Fruit fly (Drosophila melanogaster): ENCODE measurements around the gene CG32246.

CG32246 gene

DNA sequence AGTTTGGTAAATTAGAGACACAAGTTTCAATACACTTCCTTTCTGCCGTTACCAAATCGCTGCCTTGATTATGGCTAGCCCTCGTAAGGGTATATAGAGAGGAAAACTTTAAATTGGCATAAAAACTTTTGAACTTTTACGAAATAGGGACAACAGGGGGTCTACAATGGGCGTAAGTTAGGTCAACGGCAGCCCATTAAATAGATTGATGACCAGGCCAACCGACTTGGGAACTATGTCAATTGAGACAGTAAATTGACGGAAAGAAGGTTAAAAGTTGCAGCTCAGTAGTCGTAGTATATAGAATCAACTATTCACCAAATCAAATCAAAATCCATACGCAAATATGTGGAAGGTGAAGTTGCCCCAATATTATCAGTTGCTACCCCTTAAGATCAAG lies at the start of gene CG32246:
Gene CG32246, plus strand, starts transcription at position 301 of the 400 bp plus-strand sequence.
- TF ChIP-seq CTCF (optimal IDR thresholded peaks at IDR 0.05) (no peak), CG8478 (optimal IDR thresholded peaks at IDR 0.05) (no peak)

DNA sequence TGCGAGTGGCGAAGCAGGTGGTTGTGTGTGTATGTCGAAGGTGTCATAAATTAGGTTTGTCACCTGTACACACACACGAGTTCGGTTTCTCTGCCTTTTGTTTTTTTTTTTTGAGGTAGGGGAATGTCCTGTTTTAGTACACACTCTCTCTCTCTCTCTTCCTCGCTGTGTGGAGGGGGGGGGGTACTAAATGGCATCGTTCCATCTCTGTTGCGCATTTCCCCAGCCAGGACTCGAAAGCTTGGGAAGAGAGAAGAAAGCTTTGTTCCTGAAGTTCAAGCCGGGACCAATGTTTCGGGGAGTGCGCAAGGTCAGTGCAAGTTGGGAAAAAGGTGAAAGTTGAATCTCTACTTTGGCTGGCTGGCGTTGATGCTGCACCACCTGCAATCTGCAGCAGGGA lies 46.6 kb upstream of the CG32246 start:
- TF ChIP-seq CG8478 (optimal IDR thresholded peaks at IDR 0.05) (no peak), CTCF (optimal IDR thresholded peaks at IDR 0.05) (no peak)

DNA sequence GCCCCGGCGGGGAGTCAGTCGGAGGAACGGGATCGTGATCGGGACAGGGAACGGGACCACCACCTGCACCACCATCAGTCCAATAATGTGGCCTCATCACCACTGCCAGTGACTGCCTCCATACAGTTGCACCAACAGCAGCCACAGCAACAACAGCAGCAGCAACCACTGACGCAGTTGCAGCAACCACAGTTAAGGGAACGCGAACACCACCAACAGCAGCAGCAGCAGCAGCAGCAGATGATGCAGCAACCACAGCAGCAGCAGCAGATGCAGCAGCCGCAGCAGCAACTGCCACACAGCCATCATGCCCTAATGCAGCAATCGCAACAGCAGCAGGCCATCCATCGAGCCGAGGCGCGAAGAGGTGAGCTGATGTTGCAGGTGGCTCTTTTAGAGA lies 45.6 kb upstream of the CG32246 start:
- TF ChIP-seq CG8478 (optimal IDR thresholded peaks at IDR 0.05) (no peak), CTCF (optimal IDR thresholded peaks at IDR 0.05) (no peak)

DNA sequence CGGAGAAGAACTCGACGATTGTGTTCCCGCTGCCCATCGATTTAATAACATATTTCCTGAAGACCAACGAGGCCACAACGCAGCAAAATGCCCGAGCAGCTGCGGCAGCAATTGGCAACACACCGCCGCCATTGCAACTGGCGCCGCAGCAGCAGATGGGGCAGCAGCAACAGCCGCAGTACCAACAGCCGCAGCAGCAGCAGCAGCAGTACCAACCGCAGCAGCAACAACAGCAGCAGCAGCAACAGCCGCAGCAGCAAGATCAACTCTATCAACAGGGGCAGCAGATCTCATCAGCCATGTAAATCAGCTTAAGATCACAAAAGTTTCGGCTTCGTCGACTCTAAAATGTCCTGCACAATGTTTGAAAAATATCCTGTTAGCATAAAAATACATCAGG lies 31.0 kb upstream of the CG32246 start:
- TF ChIP-seq CTCF (optimal IDR thresholded peaks at IDR 0.05) (no peak), CG8478 (optimal IDR thresholded peaks at IDR 0.05) (no peak)

DNA sequence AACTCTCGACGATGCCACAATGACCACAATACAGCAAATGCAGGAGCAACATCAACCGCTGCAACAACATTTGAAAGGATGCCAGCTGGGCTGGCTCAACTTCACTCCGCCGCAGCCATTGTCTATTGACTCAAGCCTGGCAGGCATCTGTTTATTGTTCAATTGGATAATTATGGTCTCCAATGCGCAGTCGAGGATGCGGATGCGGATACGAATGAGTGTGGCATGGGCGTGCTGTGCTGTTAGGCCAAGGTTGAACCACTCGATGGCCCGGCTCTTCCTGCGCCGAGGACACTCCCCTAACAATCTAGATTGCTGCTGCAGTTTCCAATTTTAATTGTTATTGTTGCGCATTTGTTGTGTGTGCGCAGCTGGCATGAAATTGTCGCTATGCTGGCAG lies 21.3 kb upstream of the CG32246 start:
- TF ChIP-seq CG8478 (optimal IDR thresholded peaks at IDR 0.05) (no peak), CTCF (optimal IDR thresholded peaks at IDR 0.05) (no peak)

DNA sequence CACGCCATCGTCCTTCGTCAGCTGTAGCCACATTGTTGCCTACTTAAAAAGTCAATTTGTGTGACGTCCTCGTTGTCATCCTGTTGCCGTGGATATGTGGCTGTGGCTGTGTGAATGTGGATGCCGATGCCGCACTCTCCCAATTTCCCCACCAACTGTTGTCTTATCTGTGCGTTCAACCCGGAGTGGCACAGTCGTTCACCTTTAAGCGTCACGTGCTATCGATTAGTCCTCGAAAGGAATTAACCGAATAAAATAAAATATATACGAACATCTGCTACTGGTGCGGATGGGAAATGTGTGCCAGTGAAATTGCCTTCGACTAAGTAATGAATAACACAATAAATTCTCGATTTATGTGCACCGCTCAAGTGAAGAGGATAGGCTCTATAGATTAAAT lies 18.7 kb upstream of the CG32246 start:
- TF ChIP-seq CG8478 (optimal IDR thresholded peaks at IDR 0.05), result no peak
- no peak for TF ChIP-seq CTCF (optimal IDR thresholded peaks at IDR 0.05)

DNA sequence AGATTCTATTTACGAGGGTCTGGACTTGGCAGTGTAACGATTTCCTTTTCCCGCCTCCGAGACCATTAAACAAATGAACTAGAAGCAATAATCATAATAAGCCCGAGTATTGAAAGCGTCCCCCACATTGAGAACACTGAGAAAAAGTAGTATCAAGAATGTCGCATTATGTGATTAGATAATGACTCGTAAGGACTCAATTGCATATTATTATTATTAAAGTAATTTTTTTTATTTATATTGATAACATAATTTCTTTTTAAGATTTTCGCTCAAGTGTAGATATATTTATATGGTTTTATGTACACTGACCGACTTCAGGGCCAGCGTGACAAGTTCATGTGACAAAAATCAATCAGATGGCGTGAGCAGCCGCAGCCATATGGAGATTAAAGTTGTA lies 17.6 kb upstream of the CG32246 start:
- TF ChIP-seq CG8478 (optimal IDR thresholded peaks at IDR 0.05) (no peak), CTCF (optimal IDR thresholded peaks at IDR 0.05) (no peak)

DNA sequence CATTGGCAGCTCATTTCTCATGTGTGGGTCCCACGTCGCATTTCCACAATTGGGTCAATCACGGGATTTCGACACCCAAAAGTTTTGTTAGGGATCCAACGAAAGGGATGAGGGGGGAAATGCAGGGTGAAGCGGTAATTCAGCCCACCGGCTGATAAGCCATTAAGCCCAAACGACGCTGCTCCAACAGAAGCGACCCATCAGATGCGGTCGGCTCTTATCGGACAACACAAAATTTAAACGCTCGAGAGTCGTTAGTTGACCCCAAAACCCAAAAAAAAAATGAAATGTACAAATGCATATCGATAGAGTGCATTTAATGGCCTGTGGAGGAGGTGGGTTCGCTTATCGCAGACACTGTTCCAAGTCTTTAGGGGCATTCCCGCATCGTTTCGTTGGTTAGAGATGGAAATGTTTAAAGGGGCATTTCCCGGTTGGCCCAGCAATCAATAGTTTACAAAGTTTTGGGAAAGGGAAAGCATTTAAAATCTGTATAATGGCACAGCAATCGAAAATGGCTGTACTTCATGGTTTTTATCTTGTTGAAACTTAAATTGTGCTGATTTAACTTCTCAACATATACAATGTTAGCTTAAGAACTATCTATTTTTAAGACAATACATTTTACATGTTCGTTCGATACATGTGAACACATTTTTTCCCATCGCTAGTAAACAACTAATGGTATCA lies 14.1 kb upstream of the CG32246 start:
- no peak for TF ChIP-seq CG8478 (optimal IDR thresholded peaks at IDR 0.05)
- no peak for TF ChIP-seq CTCF (optimal IDR thresholded peaks at IDR 0.05)

DNA sequence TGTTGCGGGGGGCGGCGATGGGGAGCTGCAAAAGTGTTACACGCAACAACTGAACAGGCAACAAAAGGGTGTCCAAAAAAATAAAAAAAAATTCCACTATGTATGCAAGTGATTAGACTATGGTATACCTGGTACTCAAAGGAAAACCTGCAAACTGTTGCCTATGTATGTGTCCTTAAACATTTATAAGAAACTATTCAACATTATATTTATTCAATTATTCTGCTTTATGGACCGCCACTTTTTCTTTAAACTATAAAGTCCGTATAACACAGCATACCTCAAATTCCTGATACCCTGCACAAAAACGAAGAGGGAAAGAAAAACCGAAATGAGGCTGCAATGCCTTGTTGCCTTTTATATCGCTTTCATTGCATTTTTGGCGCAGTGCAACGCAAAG lies 13.4 kb upstream of the CG32246 start:
- TF ChIP-seq CTCF (optimal IDR thresholded peaks at IDR 0.05), result no peak

DNA sequence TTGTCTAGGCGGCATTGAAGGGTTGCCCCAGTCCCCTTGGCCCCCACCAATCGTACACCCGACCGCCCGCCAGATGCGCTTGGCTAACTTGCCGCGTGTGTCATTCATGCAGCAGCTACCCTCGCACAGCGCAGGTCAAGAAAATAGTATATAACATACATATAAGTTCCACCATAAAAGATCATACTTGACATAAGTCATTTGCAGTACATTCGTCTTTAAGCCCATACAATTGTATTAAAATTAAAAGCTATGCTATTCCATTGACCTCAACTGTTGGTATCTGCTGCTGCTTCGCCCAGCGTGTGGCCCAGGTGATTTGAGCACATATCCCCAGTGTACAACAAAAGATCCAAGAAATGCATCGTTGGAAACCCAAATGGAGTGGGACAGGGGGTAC lies 9.7 kb upstream of the CG32246 start:
- no peak for TF ChIP-seq CTCF (optimal IDR thresholded peaks at IDR 0.05)

DNA sequence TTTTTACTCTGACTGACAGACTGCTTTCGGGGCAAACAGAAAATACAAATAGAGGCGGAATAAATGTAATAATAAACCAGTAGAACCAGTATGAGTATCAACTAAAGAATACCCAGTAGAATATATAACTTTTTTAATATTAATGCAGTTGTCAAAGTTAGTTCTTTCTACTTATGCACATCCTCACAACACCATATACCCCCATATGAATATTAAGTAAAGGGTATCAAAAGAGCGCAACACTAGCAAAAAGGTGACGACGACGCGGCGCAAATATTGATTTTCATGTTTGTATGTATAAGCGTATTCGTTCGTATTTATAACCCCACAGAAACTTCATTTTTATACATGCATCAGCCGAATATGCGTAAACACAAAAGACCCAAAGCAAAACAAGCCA lies 7.9 kb upstream of the CG32246 start:
- TF ChIP-seq CG8478 (optimal IDR thresholded peaks at IDR 0.05) (no peak), CTCF (optimal IDR thresholded peaks at IDR 0.05) (no peak)

DNA sequence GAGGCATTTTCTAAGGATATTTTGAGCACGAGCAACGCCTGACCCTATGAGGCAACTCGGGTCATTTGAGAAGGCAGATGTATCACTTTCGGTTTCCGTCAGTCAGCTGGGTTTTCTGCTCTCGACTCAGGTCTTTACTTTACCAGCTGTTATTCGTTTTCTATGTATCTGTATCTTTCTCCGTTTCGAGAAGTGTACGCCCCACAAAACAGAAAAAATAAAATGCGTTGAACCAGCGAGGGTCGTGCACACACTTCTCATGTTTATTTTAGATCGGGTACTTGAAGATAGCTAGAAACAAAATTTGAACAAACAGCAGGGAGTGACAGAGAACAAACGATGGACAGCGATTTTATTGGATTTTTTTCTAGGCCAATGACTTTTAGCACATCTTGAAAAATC lies 7.2 kb upstream of the CG32246 start:
- TF ChIP-seq CTCF (optimal IDR thresholded peaks at IDR 0.05), result no peak

DNA sequence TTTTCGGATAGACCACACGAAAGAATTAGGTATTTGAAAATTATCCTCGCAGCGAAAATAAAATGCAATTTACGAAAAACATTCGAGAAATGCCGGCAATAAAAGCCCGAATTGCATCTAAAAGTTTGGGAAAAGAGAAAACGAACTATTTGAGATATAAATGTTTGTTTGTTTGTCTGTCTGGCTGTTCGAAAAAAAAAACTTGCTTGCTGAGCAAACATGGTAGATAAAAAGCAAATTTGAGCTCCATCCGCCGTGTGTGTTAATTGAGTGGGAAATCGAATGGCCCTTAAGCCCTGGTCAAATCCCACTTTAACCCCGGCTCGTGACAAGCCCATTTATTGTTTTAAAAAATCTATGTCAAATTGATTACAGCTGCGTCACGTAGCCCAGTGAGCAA lies 6.0 kb upstream of the CG32246 start:
- TF ChIP-seq CG8478 (optimal IDR thresholded peaks at IDR 0.05) (no peak), CTCF (optimal IDR thresholded peaks at IDR 0.05) (no peak)

DNA sequence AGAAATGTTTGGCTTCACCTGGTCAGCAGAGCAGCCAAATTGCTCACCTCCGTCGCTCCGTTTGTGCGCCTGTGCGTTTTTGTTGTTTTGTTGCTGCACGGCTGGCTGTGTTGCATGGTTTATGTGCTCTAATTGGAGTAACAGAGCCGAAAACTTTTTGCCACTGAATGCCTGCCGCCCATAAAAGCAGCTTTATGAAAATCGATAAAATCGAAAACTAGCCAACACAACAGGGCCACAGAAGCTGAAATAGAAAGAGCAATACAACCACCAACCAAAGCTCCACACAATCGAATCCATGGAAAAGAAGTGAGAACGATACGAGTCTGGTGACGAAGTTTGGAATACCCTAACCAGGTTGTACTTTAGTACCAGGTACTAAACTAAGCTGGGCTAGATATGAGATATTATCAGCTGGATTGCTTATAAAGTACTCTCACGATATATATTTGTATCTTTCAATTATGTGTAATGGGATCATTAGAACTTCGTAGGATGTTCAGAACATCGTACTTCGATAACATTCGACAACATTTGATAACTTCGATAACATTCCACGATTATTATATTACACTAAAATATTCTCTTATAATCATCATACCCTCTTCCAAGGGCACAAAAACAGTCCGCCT lies 2.0 kb upstream of the CG32246 start:
- no peak for TF ChIP-seq CTCF (optimal IDR thresholded peaks at IDR 0.05)
- no peak for TF ChIP-seq CG8478 (optimal IDR thresholded peaks at IDR 0.05)

DNA sequence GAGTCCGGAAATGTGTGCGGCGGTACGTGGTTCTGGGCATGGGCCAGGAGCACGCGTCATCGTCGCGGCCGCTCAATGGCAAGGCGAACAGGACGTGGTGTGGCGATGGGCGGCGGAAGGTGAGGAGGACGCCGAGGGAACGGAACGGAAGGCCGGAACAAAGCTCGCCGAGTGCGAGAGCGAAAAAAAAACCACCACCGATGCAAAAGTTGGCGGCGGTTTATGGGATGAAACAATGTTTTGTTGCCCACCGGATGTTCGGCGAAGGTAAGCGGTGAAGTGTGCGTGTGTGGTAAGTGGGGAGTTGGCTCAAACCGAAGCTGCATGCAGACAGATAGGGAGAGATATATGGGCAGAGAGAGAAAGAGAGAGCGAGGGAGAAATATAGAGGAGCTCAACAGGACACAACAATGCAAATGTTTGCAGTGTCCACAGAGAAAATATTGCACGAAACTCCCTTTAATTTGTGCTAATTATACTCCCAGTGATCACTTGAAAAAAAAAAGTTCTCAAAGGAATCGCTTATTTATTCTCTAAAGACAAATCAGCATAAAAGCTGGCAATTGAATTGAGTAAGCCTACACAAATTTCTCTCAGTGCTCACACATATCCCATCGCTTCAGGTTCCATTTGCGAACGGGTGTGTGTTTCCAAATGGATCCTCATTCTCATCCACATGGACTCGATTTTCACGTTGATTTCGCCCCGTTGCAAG lies 1.4 kb upstream of the CG32246 start:
- TF ChIP-seq CTCF (optimal IDR thresholded peaks at IDR 0.05) (no peak), CG8478 (optimal IDR thresholded peaks at IDR 0.05) (no peak)

DNA sequence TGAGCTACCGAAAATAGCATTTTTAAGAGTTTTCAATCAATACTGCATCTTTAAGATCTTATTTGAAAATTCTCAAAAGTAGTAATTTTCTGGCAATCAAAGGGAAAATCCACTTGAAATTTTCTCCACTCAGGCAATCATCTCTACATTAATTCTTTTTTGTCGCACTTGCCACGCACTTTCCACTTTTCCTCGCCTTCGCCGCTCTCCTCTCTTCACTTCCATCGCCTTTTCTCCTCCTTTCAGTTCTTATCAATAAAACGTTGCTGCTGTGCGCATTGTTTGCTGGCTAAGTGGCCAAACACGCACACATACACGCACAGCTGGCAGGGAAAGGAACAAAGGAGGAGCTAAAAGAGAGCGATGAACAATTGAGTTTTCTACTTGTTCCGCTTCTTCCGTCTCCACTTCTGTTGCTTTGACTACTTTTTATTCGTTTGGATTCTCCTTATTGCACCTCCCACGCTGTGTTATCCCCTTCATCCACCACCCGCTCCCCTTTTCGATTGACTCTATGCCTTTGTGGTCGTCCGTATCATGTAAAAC lies 2.1 kb downstream of the CG32246 start:
- no peak for TF ChIP-seq CTCF (optimal IDR thresholded peaks at IDR 0.05)
- no peak for TF ChIP-seq CG8478 (optimal IDR thresholded peaks at IDR 0.05)

Measured in S2 (cell line).